Worm (Caenorhabditis elegans) whole organism, L2 larva: Measurements from ENCODE around the gene F48F5.6.

Source experiments
- ama-1 ChIP-seq: fragments of 150-350 bp; optimal IDR thresholded peaks from 2 replicates; lab custom pipeline; 2018; ENCODE audit warnings: inconsistent platforms
- ceh-82 ChIP-seq: fragments of 150-350 bp; optimal IDR thresholded peaks from 2 replicates; lab custom pipeline; 2014; ENCODE audit warnings: missing biosample characterization, missing genetic modification characterization
- elt-1 ChIP-seq: fragments of 150-350 bp; optimal IDR thresholded peaks from 2 replicates; lab custom pipeline; 2014; ENCODE audit warnings: missing biosample characterization, missing genetic modification characterization
- fos-1 ChIP-seq: fragments of 150-350 bp; optimal IDR thresholded peaks from 2 replicates; lab custom pipeline; 2014; ENCODE audit warnings: missing biosample characterization, missing genetic modification characterization
- lin-11 ChIP-seq: fragments of 150-350 bp; sonication (generic microtip); optimal IDR thresholded peaks from 2 replicates; lab custom pipeline; 2014; ENCODE audit warnings: missing biosample characterization, missing genetic modification characterization, inconsistent platforms, mixed read lengths
- mab-5 ChIP-seq: fragments of 150-350 bp; optimal IDR thresholded peaks from 2 replicates; lab custom pipeline; 2014; ENCODE audit warnings: missing biosample characterization, missing genetic modification characterization
- nhr-10 ChIP-seq: sonication (generic microtip); optimal IDR thresholded peaks from 2 replicates; lab custom pipeline; 2017; ENCODE audit warnings: missing biosample characterization, missing genetic modification characterization
- unc-62 ChIP-seq: fragments of 150-350 bp; optimal IDR thresholded peaks from 2 replicates; lab custom pipeline; 2014; ENCODE audit warnings: missing biosample characterization, missing genetic modification reagents, missing genetic modification characterization

- TF ChIP-seq fos-1 (tag; lab: Kevin White, UChicago) (no peak), mab-5 (tag; lab: Kevin White, UChicago) (no peak), lin-11 (no peak), nhr-10 (no peak), ama-1 (lab: Kevin White, UChicago) (no peak), elt-1 (no peak), unc-62 (no peak), ceh-82 (tag; lab: Kevin White, UChicago) (no peak)
Observed at ce11 chrV:20489102-20489501, 36.1 kb upstream of the F48F5.6 start, which contains the start of gene srbc-78.
